Fruit fly (Drosophila melanogaster): ENCODE data around the gene chinmo.

DNA sequence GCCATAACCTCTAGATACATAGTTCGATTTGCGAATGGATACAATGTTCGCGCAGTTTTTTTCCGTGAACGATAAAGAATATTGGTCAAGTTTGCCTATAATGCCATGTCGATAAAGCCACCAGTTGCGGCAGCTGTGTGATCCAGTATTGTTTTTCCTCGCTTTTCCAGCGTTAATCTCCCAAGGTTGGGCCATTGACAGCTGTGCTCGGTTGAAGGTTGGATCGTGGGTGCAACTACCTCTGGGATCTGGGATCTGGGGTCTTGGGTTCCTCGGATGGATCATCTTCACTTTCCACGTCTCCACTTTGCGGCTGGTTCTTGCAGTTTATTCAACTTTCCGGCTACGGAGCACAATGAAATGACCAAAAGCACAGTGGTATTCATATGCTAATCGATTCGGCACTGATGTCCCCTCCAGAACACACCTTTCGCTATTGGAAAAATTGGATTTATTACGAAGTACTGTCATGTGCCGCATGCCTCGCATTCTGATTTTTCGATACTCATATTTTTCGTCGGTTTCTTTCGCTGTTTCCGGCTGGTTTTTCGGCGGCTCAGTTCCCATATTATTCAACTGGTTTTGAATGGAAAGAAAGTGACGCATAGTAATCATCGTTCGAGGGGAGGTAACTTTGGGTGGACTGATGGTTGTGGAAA lies 82.2 kb downstream of the chinmo start:
- TF ChIP-seq sim (GFP tag; IDR thresholded peaks at IDR 0.05) (no peak), nerfin-1 (tag; optimal IDR thresholded peaks at IDR 0.05) (no peak)
